Fruit fly (Drosophila melanogaster) whole organism, wandering third instar larva: ENCODE data around the gene CG3224.

Experiments
- CG9705 ChIP-seq: fragments of 200-800 bp; sonication (Bioruptor generic); optimal IDR thresholded peaks from 2 replicates; lab custom pipeline; 2018; ENCODE audit warnings: missing biosample characterization, mild to moderate bottlenecking, missing genetic modification characterization
- Dfd ChIP-seq: fragments of >200 bp; optimal IDR thresholded peaks from 2 replicates; lab custom pipeline; 2017; ENCODE audit warnings: missing biosample characterization, missing genetic modification characterization
- Hnf4 ChIP-seq: fragments of 200-800 bp; sonication (Bioruptor generic); optimal IDR thresholded peaks from 2 replicates; lab custom pipeline; 2016; ENCODE audit warnings: missing biosample characterization, mild to moderate bottlenecking, missing genetic modification characterization
- Mio ChIP-seq: sonication (Bioruptor generic); optimal IDR thresholded peaks from 2 replicates; lab custom pipeline; 2016; ENCODE audit warnings: missing biosample characterization, missing genetic modification characterization
- Myc ChIP-seq: fragments of >200 bp; optimal IDR thresholded peaks from 2 replicates; lab custom pipeline; 2017
- OdsH ChIP-seq: fragments of 200-800 bp; sonication (Bioruptor generic); optimal IDR thresholded peaks from 2 replicates; lab custom pipeline; 2016; ENCODE audit warnings: missing biosample characterization, mild to moderate bottlenecking, missing genetic modification characterization
- Rel ChIP-seq, 2 experiments: fragments of 200-800 bp; sonication (Bioruptor generic) in 1 of 2; optimal IDR thresholded peaks; 2 replicates in 1 of 2; 3 replicates in 1 of 2; lab custom pipeline; 2016 to 2019; ENCODE audit warnings: mild to moderate bottlenecking in 2 of 2, missing biosample characterization in 2 of 2, missing genetic modification characterization in 2 of 2, moderate library complexity in 1 of 2
- dsf ChIP-seq: sonication (Bioruptor generic); optimal IDR thresholded peaks from 2 replicates; lab custom pipeline; 2016; ENCODE audit warnings: missing biosample characterization, missing genetic modification characterization, borderline replicate concordance
- h ChIP-seq: fragments of 200-800 bp; sonication (Bioruptor generic); optimal IDR thresholded peaks from 3 replicates; lab custom pipeline; 2016; ENCODE audit warnings: missing biosample characterization, mild to moderate bottlenecking, missing genetic modification characterization
- jim ChIP-seq: fragments of 175-275, 200-325 bp; sonication (Bioruptor generic); optimal IDR thresholded peaks from 2 replicates; lab custom pipeline; 2016; ENCODE audit warnings: missing biosample characterization, mild to moderate bottlenecking, missing genetic modification characterization
- lola ChIP-seq: fragments of >200 bp; optimal IDR thresholded peaks from 2 replicates; lab custom pipeline; 2017; ENCODE audit warnings: missing biosample characterization, missing genetic modification characterization
- pan ChIP-seq: fragments of >200 bp; optimal IDR thresholded peaks from 2 replicates; lab custom pipeline; 2017

- no peak for TF ChIP-seq lola (GFP tag; lab: Kevin White, UChicago)
- no peak for TF ChIP-seq Mio (GFP tag; lab: Kevin White, UChicago)
- TF ChIP-seq Dfd (GFP tag; lab: Kevin White, UChicago): no peak
- no peak for TF ChIP-seq Myc (lab: Kevin White, UChicago)
- TF ChIP-seq pan (lab: Kevin White, UChicago): no peak
- no peak for TF ChIP-seq CG9705 (GFP tag; lab: Kevin White, UChicago)
- no peak for TF ChIP-seq Hnf4 (GFP tag; lab: Kevin White, UChicago)
- no peak for TF ChIP-seq Rel (GFP tag; optimal IDR thresholded peaks at IDR 0.05; lab: Kevin White, UChicago)
- TF ChIP-seq Rel (tag; optimal IDR thresholded peaks at IDR 0.05; lab: Kevin White, UChicago): no peak
- TF ChIP-seq h: no peak
- TF ChIP-seq dsf (GFP tag; lab: Kevin White, UChicago): no peak
- no peak for TF ChIP-seq jim (GFP tag; lab: Kevin White, UChicago)
- TF ChIP-seq OdsH: no peak
These were observed 49.4 kb downstream of the CG3224 start for dm6 chrX:6611831-6612230.
